Fruit fly (Drosophila melanogaster) whole organism, prepupa: ENCODE measurements around the gene CG3345.

ENCODE experiments used
- Blimp-1 ChIP-seq: fragments of 200-800 bp; sonication (Bioruptor generic); optimal IDR thresholded peaks from 3 replicates; lab custom pipeline; 2017; ENCODE audit warnings: missing biosample characterization, missing genetic modification characterization, mild to moderate bottlenecking, moderate library complexity, missing genetic modification reagents
- CG10669 ChIP-seq: fragments of 200-800 bp; sonication (Bioruptor generic); optimal IDR thresholded peaks from 3 replicates; lab custom pipeline; 2018; ENCODE audit warnings: missing biosample characterization, mild to moderate bottlenecking, missing genetic modification characterization, moderate library complexity
- CG11294 ChIP-seq: fragments of 200-800 bp; sonication (Bioruptor generic); IDR thresholded peaks from 2 replicates; pipeline ENCODE4 v1.3.6; 2022; ENCODE audit warnings: missing biosample characterization, missing genetic modification characterization
- CG11762 ChIP-seq: fragments of 200-800 bp; sonication (Bioruptor generic); optimal IDR thresholded peaks from 3 replicates; lab custom pipeline; 2016; ENCODE audit warnings: missing biosample characterization, missing genetic modification characterization; ENCODE audit not compliant: insufficient read depth
- CG15336 ChIP-seq: fragments of 200-800 bp; sonication (Bioruptor generic); IDR thresholded peaks from 2 replicates; pipeline ENCODE4 v1.3.6; 2022; ENCODE audit warnings: missing biosample characterization, missing genetic modification characterization
- CG16779 ChIP-seq: fragments of 200-800 bp; sonication (Bioruptor generic); optimal IDR thresholded peaks from 3 replicates; lab custom pipeline; 2017; ENCODE audit warnings: missing biosample characterization, mild to moderate bottlenecking, missing genetic modification characterization
- CG31627 ChIP-seq: fragments of 200-800 bp; sonication (Bioruptor generic); optimal IDR thresholded peaks from 3 replicates; lab custom pipeline; 2016; ENCODE audit warnings: missing biosample characterization, missing genetic modification characterization
- CG32006 ChIP-seq: fragments of 200-800 bp; sonication (Bioruptor generic); optimal IDR thresholded peaks from 3 replicates; lab custom pipeline; 2017; ENCODE audit warnings: missing biosample characterization, mild to moderate bottlenecking, missing genetic modification characterization
- CG34406 ChIP-seq: fragments of 200-800 bp; sonication (Bioruptor generic); optimal IDR thresholded peaks from 3 replicates; lab custom pipeline; 2016; ENCODE audit warnings: missing biosample characterization, missing genetic modification characterization
- CG3919 ChIP-seq: fragments of 200-800 bp; sonication (Bioruptor generic); optimal IDR thresholded peaks from 3 replicates; lab custom pipeline; 2016; ENCODE audit warnings: missing biosample characterization, missing genetic modification characterization
- CG6163 ChIP-seq: fragments of 200-800 bp; sonication (Bioruptor generic); IDR thresholded peaks from 3 replicates; pipeline ENCODE4 v1.3.6; 2022; ENCODE audit warnings: missing biosample characterization, missing genetic modification characterization
- CG6808 ChIP-seq: fragments of 200-800 bp; sonication (Bioruptor generic); optimal IDR thresholded peaks from 3 replicates; lab custom pipeline; 2017; ENCODE audit warnings: missing biosample characterization, missing genetic modification characterization, mild to moderate bottlenecking, moderate library complexity, missing genetic modification reagents
- CG6854 ChIP-seq: fragments of 200-800 bp; sonication (Bioruptor generic); optimal IDR thresholded peaks from 2 replicates; lab custom pipeline; 2017; ENCODE audit warnings: missing biosample characterization, mild to moderate bottlenecking, missing genetic modification characterization
- CG7368 ChIP-seq: fragments of 200-800 bp; sonication (Bioruptor generic); optimal IDR thresholded peaks from 3 replicates; lab custom pipeline; 2016; ENCODE audit warnings: missing biosample characterization, missing genetic modification characterization
- CG8319 ChIP-seq: fragments of 200-800 bp; sonication (Bioruptor generic); optimal IDR thresholded peaks from 3 replicates; lab custom pipeline; 2016; ENCODE audit warnings: missing biosample characterization, missing genetic modification characterization
- Eip75B ChIP-seq: fragments of 200-800 bp; sonication (Bioruptor generic); optimal IDR thresholded peaks from 3 replicates; lab custom pipeline; 2016; ENCODE audit warnings: missing biosample characterization, missing genetic modification characterization
- Eip78C ChIP-seq: fragments of 200-800 bp; sonication (Bioruptor generic); peaks from one replicate; lab custom pipeline; 2016; ENCODE audit warnings: missing biosample characterization, missing genetic modification characterization
- Eip93F ChIP-seq: fragments of 200-800 bp; sonication (Bioruptor generic); optimal IDR thresholded peaks from 2 replicates; lab custom pipeline; 2016; ENCODE audit warnings: missing biosample characterization, mild to moderate bottlenecking, missing genetic modification characterization
- Gug ChIP-seq: fragments of 200-800 bp; sonication (Bioruptor generic); IDR thresholded peaks from 2 replicates; pipeline ENCODE4 v1.3.6; 2022; ENCODE audit warnings: missing biosample characterization, missing genetic modification characterization
- Hr38 ChIP-seq: sonication (Bioruptor generic); optimal IDR thresholded peaks from 2 replicates; lab custom pipeline; 2016; ENCODE audit warnings: missing biosample characterization, missing genetic modification characterization
- Lpt ChIP-seq: fragments of 200-800 bp; sonication (Bioruptor generic); optimal IDR thresholded peaks from 3 replicates; lab custom pipeline; 2016; ENCODE audit warnings: missing biosample characterization, missing genetic modification characterization
- Met ChIP-seq: fragments of 200-800 bp; sonication (Bioruptor generic); optimal IDR thresholded peaks from 3 replicates; lab custom pipeline; 2016; ENCODE audit warnings: missing biosample characterization, missing genetic modification characterization
- OdsH ChIP-seq: fragments of 200-800 bp; sonication (Bioruptor generic); optimal IDR thresholded peaks from 3 replicates; lab custom pipeline; 2016; ENCODE audit warnings: missing biosample characterization, missing genetic modification characterization
- Smox ChIP-seq: fragments of 200-800 bp; sonication (Bioruptor generic); optimal IDR thresholded peaks from 3 replicates; lab custom pipeline; 2016; ENCODE audit warnings: missing biosample characterization, missing genetic modification characterization
- Sox14 ChIP-seq: fragments of 200-800 bp; sonication (Bioruptor generic); optimal IDR thresholded peaks from 3 replicates; lab custom pipeline; 2016; ENCODE audit warnings: missing biosample characterization, missing genetic modification characterization
- cyc ChIP-seq: fragments of 200-800 bp; sonication (Bioruptor generic); optimal IDR thresholded peaks from 3 replicates; lab custom pipeline; 2016; ENCODE audit warnings: missing biosample characterization, missing genetic modification characterization
- dac ChIP-seq: fragments of 200-800 bp; sonication (Bioruptor generic); optimal IDR thresholded peaks from 2 replicates; lab custom pipeline; 2017; ENCODE audit warnings: missing biosample characterization, mild to moderate bottlenecking, missing genetic modification characterization
- dsx ChIP-seq: fragments of 200-800 bp; optimal IDR thresholded peaks from 3 replicates; lab custom pipeline; 2019; ENCODE audit warnings: missing biosample characterization, mild to moderate bottlenecking, missing genetic modification characterization, moderate library complexity; ENCODE audit not compliant: poor library complexity, severe bottlenecking
- eg ChIP-seq: fragments of 200-800 bp; sonication (Bioruptor generic); IDR thresholded peaks from 3 replicates; pipeline ENCODE4 v1.3.6; 2022; ENCODE audit warnings: missing biosample characterization, missing genetic modification characterization
- fd59A ChIP-seq: fragments of 200-800 bp; sonication (Bioruptor generic); optimal IDR thresholded peaks from 2 replicates; lab custom pipeline; 2017; ENCODE audit warnings: missing biosample characterization, mild to moderate bottlenecking, missing genetic modification characterization, missing genetic modification reagents
- fkh ChIP-seq: fragments of 200-800 bp; sonication (Bioruptor generic); optimal IDR thresholded peaks from 3 replicates; lab custom pipeline; 2017; ENCODE audit warnings: missing biosample characterization, mild to moderate bottlenecking, missing genetic modification characterization, moderate library complexity
- lz ChIP-seq: fragments of 200-800 bp; sonication (Bioruptor generic); optimal IDR thresholded peaks from 3 replicates; lab custom pipeline; 2016; ENCODE audit warnings: missing biosample characterization, missing genetic modification characterization
- net ChIP-seq: fragments of 200-800 bp; sonication (Bioruptor generic); optimal IDR thresholded peaks from 3 replicates; lab custom pipeline; 2016; ENCODE audit warnings: missing biosample characterization, missing genetic modification characterization
- pdm3 ChIP-seq: fragments of 200-800 bp; sonication (Bioruptor generic); optimal IDR thresholded peaks from 3 replicates; lab custom pipeline; 2016; ENCODE audit warnings: missing biosample characterization, missing genetic modification characterization
- salr ChIP-seq, 2 experiments: fragments of 200-800 bp; sonication (Bioruptor generic); optimal IDR thresholded peaks; 3 replicates each; lab custom pipeline; 2016 to 2018; ENCODE audit warnings: missing biosample characterization in 2 of 2, missing genetic modification characterization in 2 of 2, mild to moderate bottlenecking in 1 of 2
- spab ChIP-seq: fragments of 200-800 bp; sonication (Bioruptor generic); optimal IDR thresholded peaks from 2 replicates; lab custom pipeline; 2017; ENCODE audit warnings: missing biosample characterization, mild to moderate bottlenecking, missing genetic modification characterization, missing genetic modification reagents
- ss ChIP-seq, 2 experiments: fragments of 200-800 bp; sonication (Bioruptor generic); optimal IDR thresholded peaks; 2 replicates in 1 of 2; 3 replicates in 1 of 2; lab custom pipeline; 2017 to 2018; ENCODE audit warnings: mild to moderate bottlenecking in 2 of 2, missing biosample characterization in 2 of 2, missing genetic modification characterization in 2 of 2, moderate library complexity in 1 of 2
- svp ChIP-seq: fragments of 200-800 bp; sonication (Bioruptor generic); peaks from one replicate; lab custom pipeline; 2016; ENCODE audit warnings: missing biosample characterization, missing genetic modification characterization
- topi ChIP-seq: fragments of 200-800 bp; sonication (Bioruptor generic); optimal IDR thresholded peaks from 3 replicates; lab custom pipeline; 2016; ENCODE audit warnings: missing biosample characterization, missing genetic modification characterization

Gene CG3345

DNA sequence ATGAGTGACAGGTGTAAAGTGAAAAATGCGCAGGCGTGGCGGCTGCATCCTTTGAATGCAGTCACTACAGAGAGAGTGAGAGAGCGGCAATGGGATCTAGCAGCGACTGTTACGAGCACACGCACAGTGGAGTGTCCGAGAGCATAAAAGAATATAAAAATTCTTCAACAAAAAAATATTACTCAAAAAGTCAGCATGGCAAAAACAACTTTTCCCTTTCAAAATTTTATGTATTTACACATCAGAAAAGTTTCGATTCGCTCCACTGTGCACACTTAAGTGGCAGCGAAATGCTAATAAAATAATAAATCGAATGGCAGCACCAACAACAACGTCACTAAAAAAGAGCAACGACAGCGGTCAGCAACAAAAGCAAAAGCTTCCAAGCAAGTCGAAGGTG, 45.5 kb upstream of the CG3345 start (continued):
- TF ChIP-seq CG11294 (GFP tag; lab: Robert Waterston, UW) (peak; percentile 91), lz (GFP tag; lab: Kevin White, UChicago) (peak; percentile 92), Eip75B (GFP tag; lab: Kevin White, UChicago) (peak; percentile 95), Gug (GFP tag; lab: Robert Waterston, UW) (peak; percentile 91), fkh (GFP tag; lab: Kevin White, UChicago) (peak; percentile 34), svp (GFP tag; lab: Kevin White, UChicago) (peak; percentile 94), CG6808 (GFP tag; lab: Kevin White, UChicago) (peak; percentile 90), Lpt (GFP tag; lab: Kevin White, UChicago) (peak; percentile 88), CG6854 (no peak), dac (GFP tag; lab: Kevin White, UChicago) (peak; percentile 92), CG16779 (tag; lab: Kevin White, UChicago) (peak; percentile 89), fd59A (GFP tag; lab: Kevin White, UChicago) (peak; percentile 93), Eip78C (GFP tag; lab: Kevin White, UChicago) (peak; percentile 98), CG8319 (GFP tag; lab: Kevin White, UChicago) (peak; percentile 89), net (GFP tag; lab: Kevin White, UChicago) (peak; percentile 96), CG6163 (GFP tag; lab: Robert Waterston, UW) (peak; percentile 97), Eip93F (GFP tag; lab: Kevin White, UChicago) (peak; percentile 56), Met (GFP tag; lab: Kevin White, UChicago) (peak; percentile 93), CG11762 (peak; percentile 87), Blimp-1 (GFP tag; lab: Kevin White, UChicago) (peak; percentile 61), Hr38 (GFP tag; lab: Kevin White, UChicago) (peak; percentile 29), CG3919 (GFP tag; lab: Kevin White, UChicago) (peak; percentile 97), CG31627 (GFP tag; lab: Kevin White, UChicago) (peak; percentile 91), CG10669 (GFP tag; lab: Kevin White, UChicago) (peak; percentile 93), CG34406 (GFP tag; lab: Kevin White, UChicago) (peak; percentile 90), Smox (GFP tag; lab: Kevin White, UChicago) (peak; percentile 87)

DNA sequence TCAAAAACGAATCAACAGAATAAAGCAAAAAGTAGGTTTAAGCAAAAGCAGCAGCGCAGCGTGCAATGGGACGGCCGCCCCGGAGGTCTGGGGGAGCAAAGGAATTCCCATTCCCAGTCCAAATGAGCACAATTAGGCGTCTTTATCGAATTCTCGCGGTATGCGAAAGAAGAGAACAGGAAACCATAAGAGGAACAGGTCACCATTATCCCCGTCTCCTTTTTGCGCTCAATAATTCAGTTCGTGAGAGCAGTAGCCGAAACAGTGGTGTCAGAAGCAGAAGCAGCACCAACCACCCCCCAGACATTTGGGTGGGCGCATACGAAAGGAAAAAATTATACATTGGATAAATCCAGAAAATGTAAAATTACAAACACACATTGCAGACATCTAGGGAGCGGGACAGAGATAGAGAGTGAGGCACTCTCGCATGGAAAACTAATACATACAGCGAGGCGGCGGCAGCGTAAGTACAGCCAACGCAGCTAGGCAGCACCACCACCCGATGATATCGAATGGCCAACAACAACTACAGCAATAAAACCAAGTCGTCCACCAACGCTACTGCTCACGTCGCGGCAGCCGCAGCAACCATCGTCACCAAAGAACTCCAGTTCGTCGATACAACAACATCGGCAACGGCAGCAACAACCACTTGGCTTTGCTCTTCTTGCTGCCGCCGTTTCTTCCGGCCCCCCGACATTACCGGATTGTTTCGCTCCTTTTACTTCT, 44.9 kb upstream of the CG3345 start:
- no peak for TF ChIP-seq spab (GFP tag; lab: Kevin White, UChicago)
- TF ChIP-seq CG6163 (GFP tag; lab: Robert Waterston, UW) = no peak
- no peak for TF ChIP-seq Sox14 (GFP tag; lab: Kevin White, UChicago)
- TF ChIP-seq ss (GFP tag; optimal IDR thresholded peaks at IDR 0.05; lab: Kevin White, UChicago) = no peak
- no peak for TF ChIP-seq pdm3
- no peak for TF ChIP-seq cyc (GFP tag; lab: Kevin White, UChicago)
- TF ChIP-seq Met (GFP tag; lab: Kevin White, UChicago) = no peak
- no peak for TF ChIP-seq topi (GFP tag; lab: Kevin White, UChicago)
- no peak for TF ChIP-seq OdsH (GFP tag; lab: Kevin White, UChicago)
- TF ChIP-seq dsx = no peak
- no peak for TF ChIP-seq dac (GFP tag; lab: Kevin White, UChicago)
- TF ChIP-seq CG34406 (GFP tag; lab: Kevin White, UChicago) = no peak
- no peak for TF ChIP-seq salr (GFP tag; optimal IDR thresholded peaks at IDR 0.05; lab: Kevin White, UChicago)
- no peak for TF ChIP-seq eg (GFP tag; lab: Robert Waterston, UW)
- no peak for TF ChIP-seq Eip93F (GFP tag; lab: Kevin White, UChicago)
- no peak for TF ChIP-seq CG32006 (GFP tag; lab: Kevin White, UChicago)
- no peak for TF ChIP-seq CG15336 (GFP tag; lab: Robert Waterston, UW)
- no peak for TF ChIP-seq CG7368 (GFP tag; lab: Kevin White, UChicago)
- TF ChIP-seq Gug (GFP tag; lab: Robert Waterston, UW) = no peak
